Worm (Caenorhabditis elegans): Measurements from ENCODE around the gene ppm-2.

- TF ChIP-seq nhr-237 (tag; optimal IDR thresholded peaks at IDR 0.05): no peak
- no peak for TF ChIP-seq lin-13 (tag; optimal IDR thresholded peaks at IDR 0.05)
- no peak for TF ChIP-seq unc-39 (tag; optimal IDR thresholded peaks at IDR 0.05)
- no peak for TF ChIP-seq snpc-4 (tag; optimal IDR thresholded peaks at IDR 0.05)
- no peak for TF ChIP-seq mep-1 (tag; optimal IDR thresholded peaks at IDR 0.05)
- no peak for TF ChIP-seq hlh-1 (tag; optimal IDR thresholded peaks at IDR 0.05)
- no peak for TF ChIP-seq unc-62 (GFP tag; optimal IDR thresholded peaks at IDR 0.05)
- TF ChIP-seq elt-3 (tag; optimal IDR thresholded peaks at IDR 0.05): no peak
- TF ChIP-seq zip-8 (tag; optimal IDR thresholded peaks at IDR 0.05): no peak
- no peak for TF ChIP-seq mab-5 (tag; optimal IDR thresholded peaks at IDR 0.05)
- no peak for TF ChIP-seq sptf-1 (tag; optimal IDR thresholded peaks at IDR 0.05)
- TF ChIP-seq ces-1 (GFP tag; optimal IDR thresholded peaks at IDR 0.05): no peak
- no peak for TF ChIP-seq blmp-1 (tag; optimal IDR thresholded peaks at IDR 0.05)
- TF ChIP-seq lsy-2 (tag; optimal IDR thresholded peaks at IDR 0.05): no peak
These were observed 3.6 kb downstream of the ppm-2 start for ce11 chrIII:4653912-4654311.
